Worm (Caenorhabditis elegans) whole organism, late embryonic: ENCODE measurements around the gene mtx-2.

ENCODE experiments used
- che-1 ChIP-seq: sonication (generic microtip); optimal IDR thresholded peaks from 2 replicates; lab custom pipeline; 2016; ENCODE audit warnings: mild to moderate bottlenecking, missing genetic modification characterization, missing compliant biosample characterization
- pqm-1 ChIP-seq: sonication (generic microtip); optimal IDR thresholded peaks from 2 replicates; lab custom pipeline; 2016; ENCODE audit warnings: missing genetic modification characterization, missing compliant biosample characterization

ce11 chrIII:7788410-7788809 lies 25.0 kb upstream of the mtx-2 start:
- TF ChIP-seq pqm-1 (no peak), che-1 (tag; lab: Kevin White, UChicago) (no peak)
